Fruit fly (Drosophila melanogaster) whole organism, prepupa: Measurements from ENCODE around the gene Pus1.

Experiments used
- CG10631 ChIP-seq: fragments of 200-800 bp; sonication (Bioruptor generic); optimal IDR thresholded peaks from 2 replicates; lab custom pipeline; 2016; ENCODE audit warnings: missing biosample characterization, missing genetic modification characterization
- CG11294 ChIP-seq: fragments of 200-800 bp; sonication (Bioruptor generic); IDR thresholded peaks from 2 replicates; pipeline ENCODE4 v1.3.6; 2022; ENCODE audit warnings: missing biosample characterization, missing genetic modification characterization
- CG11902 ChIP-seq: fragments of 200-800 bp; sonication (Bioruptor generic); optimal IDR thresholded peaks from 3 replicates; lab custom pipeline; 2016; ENCODE audit warnings: missing biosample characterization, missing genetic modification characterization
- CG15336 ChIP-seq: fragments of 200-800 bp; sonication (Bioruptor generic); IDR thresholded peaks from 2 replicates; pipeline ENCODE4 v1.3.6; 2022; ENCODE audit warnings: missing biosample characterization, missing genetic modification characterization
- CG1621 ChIP-seq: fragments of 200-800 bp; sonication (Bioruptor generic); optimal IDR thresholded peaks from 3 replicates; lab custom pipeline; 2018; ENCODE audit warnings: missing biosample characterization, mild to moderate bottlenecking, missing genetic modification characterization
- CG3032 ChIP-seq: fragments of 200-800 bp; optimal IDR thresholded peaks from 2 replicates; lab custom pipeline; 2019; ENCODE audit warnings: missing biosample characterization, mild to moderate bottlenecking, missing genetic modification characterization, moderate library complexity
- CG31627 ChIP-seq: fragments of 200-800 bp; sonication (Bioruptor generic); optimal IDR thresholded peaks from 3 replicates; lab custom pipeline; 2016; ENCODE audit warnings: missing biosample characterization, missing genetic modification characterization
- CG32006 ChIP-seq: fragments of 200-800 bp; sonication (Bioruptor generic); optimal IDR thresholded peaks from 3 replicates; lab custom pipeline; 2017; ENCODE audit warnings: missing biosample characterization, mild to moderate bottlenecking, missing genetic modification characterization
- CG34406 ChIP-seq: fragments of 200-800 bp; sonication (Bioruptor generic); optimal IDR thresholded peaks from 3 replicates; lab custom pipeline; 2016; ENCODE audit warnings: missing biosample characterization, missing genetic modification characterization
- CG6163 ChIP-seq: fragments of 200-800 bp; sonication (Bioruptor generic); IDR thresholded peaks from 3 replicates; pipeline ENCODE4 v1.3.6; 2022; ENCODE audit warnings: missing biosample characterization, missing genetic modification characterization
- CG6276 ChIP-seq: fragments of 200-800 bp; sonication (Bioruptor generic); optimal IDR thresholded peaks from 2 replicates; lab custom pipeline; 2017; ENCODE audit warnings: missing biosample characterization, mild to moderate bottlenecking, missing genetic modification characterization
- CG8119 ChIP-seq: fragments of 200-800 bp; sonication (Bioruptor generic); IDR thresholded peaks from 3 replicates; pipeline ENCODE4 v1.3.6; 2022; ENCODE audit warnings: missing biosample characterization, missing genetic modification characterization
- CG9139 ChIP-seq: fragments of 200-800 bp; sonication (Bioruptor generic); optimal IDR thresholded peaks from 3 replicates; lab custom pipeline; 2017; ENCODE audit warnings: missing biosample characterization, mild to moderate bottlenecking, missing genetic modification characterization
- Eip75B ChIP-seq: fragments of 200-800 bp; sonication (Bioruptor generic); optimal IDR thresholded peaks from 3 replicates; lab custom pipeline; 2016; ENCODE audit warnings: missing biosample characterization, missing genetic modification characterization
- Eip78C ChIP-seq: fragments of 200-800 bp; sonication (Bioruptor generic); peaks from one replicate; lab custom pipeline; 2016; ENCODE audit warnings: missing biosample characterization, missing genetic modification characterization
- Eip93F ChIP-seq: fragments of 200-800 bp; sonication (Bioruptor generic); optimal IDR thresholded peaks from 2 replicates; lab custom pipeline; 2016; ENCODE audit warnings: missing biosample characterization, mild to moderate bottlenecking, missing genetic modification characterization
- Ets21C ChIP-seq: fragments of 200-800 bp; sonication (Bioruptor generic); optimal IDR thresholded peaks from 3 replicates; lab custom pipeline; 2016; ENCODE audit warnings: missing biosample characterization, missing genetic modification characterization
- Hr4 ChIP-seq: fragments of 200-800 bp; sonication (Bioruptor generic); optimal IDR thresholded peaks from 3 replicates; lab custom pipeline; 2016; ENCODE audit warnings: missing biosample characterization, missing genetic modification characterization
- Lpt ChIP-seq: fragments of 200-800 bp; sonication (Bioruptor generic); optimal IDR thresholded peaks from 3 replicates; lab custom pipeline; 2016; ENCODE audit warnings: missing biosample characterization, missing genetic modification characterization
- Sox14 ChIP-seq: fragments of 200-800 bp; sonication (Bioruptor generic); optimal IDR thresholded peaks from 3 replicates; lab custom pipeline; 2016; ENCODE audit warnings: missing biosample characterization, missing genetic modification characterization
- achi ChIP-seq: fragments of 200-800 bp; sonication (Bioruptor generic); optimal IDR thresholded peaks from 3 replicates; lab custom pipeline; 2016; ENCODE audit warnings: missing biosample characterization, missing genetic modification characterization
- acj6 ChIP-seq: fragments of 200-800 bp; sonication (Bioruptor generic); optimal IDR thresholded peaks from 3 replicates; lab custom pipeline; 2016; ENCODE audit warnings: missing biosample characterization, missing genetic modification characterization
- dsx ChIP-seq: fragments of 200-800 bp; optimal IDR thresholded peaks from 3 replicates; lab custom pipeline; 2019; ENCODE audit warnings: missing biosample characterization, mild to moderate bottlenecking, missing genetic modification characterization, moderate library complexity; ENCODE audit not compliant: poor library complexity, severe bottlenecking
- eg ChIP-seq: fragments of 200-800 bp; sonication (Bioruptor generic); IDR thresholded peaks from 3 replicates; pipeline ENCODE4 v1.3.6; 2022; ENCODE audit warnings: missing biosample characterization, missing genetic modification characterization
- fd85E ChIP-seq: fragments of 200-800 bp; sonication (Bioruptor generic); optimal IDR thresholded peaks from 3 replicates; lab custom pipeline; 2016; ENCODE audit warnings: missing biosample characterization, missing genetic modification characterization
- net ChIP-seq: fragments of 200-800 bp; sonication (Bioruptor generic); optimal IDR thresholded peaks from 3 replicates; lab custom pipeline; 2016; ENCODE audit warnings: missing biosample characterization, missing genetic modification characterization
- salr ChIP-seq, 2 experiments: fragments of 200-800 bp; sonication (Bioruptor generic); optimal IDR thresholded peaks; 3 replicates each; lab custom pipeline; 2016 to 2018; ENCODE audit warnings: missing biosample characterization in 2 of 2, missing genetic modification characterization in 2 of 2, mild to moderate bottlenecking in 1 of 2
- ss ChIP-seq, 2 experiments: fragments of 200-800 bp; sonication (Bioruptor generic); optimal IDR thresholded peaks; 2 replicates in 1 of 2; 3 replicates in 1 of 2; lab custom pipeline; 2017 to 2018; ENCODE audit warnings: mild to moderate bottlenecking in 2 of 2, missing biosample characterization in 2 of 2, missing genetic modification characterization in 2 of 2, moderate library complexity in 1 of 2
- svp ChIP-seq: fragments of 200-800 bp; sonication (Bioruptor generic); peaks from one replicate; lab custom pipeline; 2016; ENCODE audit warnings: missing biosample characterization, missing genetic modification characterization
- vri ChIP-seq: fragments of 200-800 bp; sonication (Bioruptor generic); optimal IDR thresholded peaks from 3 replicates; lab custom pipeline; 2016; ENCODE audit warnings: missing biosample characterization, mild to moderate bottlenecking, missing genetic modification characterization

Pus1 gene

DNA sequence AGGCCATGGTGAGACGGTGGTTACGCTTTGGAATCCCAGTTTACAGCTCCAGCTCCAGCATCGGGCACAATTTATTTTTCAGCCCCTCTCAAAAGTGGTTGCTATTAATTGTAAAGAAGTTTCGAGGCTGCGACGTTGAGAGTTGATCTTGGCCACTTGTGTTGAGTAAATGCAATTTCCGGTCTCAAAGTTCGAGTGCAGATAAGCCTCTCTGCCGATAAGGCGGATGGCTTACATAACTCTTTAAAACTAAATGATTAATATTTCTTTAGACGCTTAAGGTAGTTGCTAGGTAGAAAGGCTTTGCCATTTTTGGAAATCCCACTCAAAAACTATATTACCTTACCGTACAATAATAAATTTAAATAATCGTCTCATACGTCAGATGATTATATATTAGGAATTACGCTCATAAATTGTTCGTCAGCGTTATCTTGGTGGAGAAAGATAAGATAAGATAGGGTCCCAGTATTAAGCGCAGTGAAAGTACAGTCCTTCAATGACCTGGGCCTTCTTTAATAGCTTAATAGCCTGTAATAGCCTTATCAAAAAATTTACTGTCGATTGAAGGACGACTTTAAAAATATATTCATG lies 13.2 kb upstream of the Pus1 start:
- no peak for TF ChIP-seq CG9139 (GFP tag; lab: Kevin White, UChicago)
- no peak for TF ChIP-seq CG10631 (GFP tag; lab: Kevin White, UChicago)
- no peak for TF ChIP-seq dsx
- no peak for TF ChIP-seq Hr4 (GFP tag; lab: Kevin White, UChicago)
- TF ChIP-seq CG11294 (GFP tag; lab: Robert Waterston, UW), result no peak
- no peak for TF ChIP-seq Ets21C (GFP tag; lab: Kevin White, UChicago)
- TF ChIP-seq CG3032, result no peak
- no peak for TF ChIP-seq net (GFP tag; lab: Kevin White, UChicago)

DNA sequence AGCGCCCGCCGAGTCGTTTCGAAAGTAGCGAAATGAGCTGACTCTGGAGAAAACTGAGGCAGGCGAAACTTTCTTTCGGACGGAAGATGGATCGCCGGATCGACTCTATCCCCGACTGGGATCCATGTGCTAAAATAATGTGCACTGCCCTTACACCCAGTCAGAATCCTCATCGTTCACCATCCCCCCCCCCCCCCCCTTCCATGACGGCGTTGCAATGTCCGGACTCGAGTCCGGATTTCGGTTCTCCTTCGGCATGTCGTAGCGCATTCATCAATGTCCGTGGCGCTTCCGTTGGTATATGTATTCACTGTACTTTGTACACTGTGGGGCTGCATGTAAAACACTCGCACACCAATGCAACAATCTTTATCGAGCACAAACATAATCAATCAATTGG lies 12.6 kb upstream of the Pus1 start:
- peak; percentile 6 for TF ChIP-seq CG1621 (tag; lab: Kevin White, UChicago)
- TF ChIP-seq svp (GFP tag; lab: Kevin White, UChicago), result no peak

DNA sequence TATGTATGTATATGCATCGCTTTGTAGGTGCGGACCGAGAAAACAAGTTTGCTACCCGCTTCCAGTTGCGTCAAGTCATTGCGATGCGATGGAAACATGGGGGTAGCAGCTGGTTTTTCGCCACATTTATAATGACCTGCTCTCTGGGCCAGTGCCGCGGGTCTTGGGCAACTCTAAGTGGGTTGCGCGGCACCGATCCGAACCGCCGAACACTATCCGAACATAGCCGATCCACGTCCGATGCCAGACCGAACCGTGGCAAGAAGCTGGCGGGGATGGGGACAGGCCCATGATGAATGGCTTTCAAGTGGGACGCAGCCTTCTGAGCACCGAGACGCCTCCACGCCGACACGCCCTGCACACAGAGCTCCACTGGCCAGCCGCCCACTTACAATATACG lies 11.6 kb upstream of the Pus1 start:
- peak; percentile 20 for TF ChIP-seq CG6276 (GFP tag; lab: Kevin White, UChicago)
- TF ChIP-seq CG1621 (tag; lab: Kevin White, UChicago), result peak; percentile 59
- TF ChIP-seq CG9139 (GFP tag; lab: Kevin White, UChicago), result peak; percentile 6
- TF ChIP-seq CG15336 (GFP tag; lab: Robert Waterston, UW), result peak; percentile 45; the same call in 1 of the 2 replicates
- TF ChIP-seq CG10631 (GFP tag; lab: Kevin White, UChicago), result no peak
- peak; percentile 1 to 51 for TF ChIP-seq ss (GFP tag; optimal IDR thresholded peaks at IDR 0.05; lab: Kevin White, UChicago)
- TF ChIP-seq Ets21C (GFP tag; lab: Kevin White, UChicago), result no peak
- no peak for TF ChIP-seq vri (GFP tag; lab: Kevin White, UChicago)
- peak; percentile 56; the same call in 1 of the 3 replicates for TF ChIP-seq CG6163 (GFP tag; lab: Robert Waterston, UW)
- TF ChIP-seq Eip78C, result peak; percentile 66
- peak; percentile 6 for TF ChIP-seq Eip75B (GFP tag; lab: Kevin White, UChicago)
- TF ChIP-seq CG34406 (GFP tag; lab: Kevin White, UChicago), result no peak
- peak; percentile 62 for TF ChIP-seq Lpt
- peak; percentile 23; the same call in 1 of the 3 replicates for TF ChIP-seq CG8119

DNA sequence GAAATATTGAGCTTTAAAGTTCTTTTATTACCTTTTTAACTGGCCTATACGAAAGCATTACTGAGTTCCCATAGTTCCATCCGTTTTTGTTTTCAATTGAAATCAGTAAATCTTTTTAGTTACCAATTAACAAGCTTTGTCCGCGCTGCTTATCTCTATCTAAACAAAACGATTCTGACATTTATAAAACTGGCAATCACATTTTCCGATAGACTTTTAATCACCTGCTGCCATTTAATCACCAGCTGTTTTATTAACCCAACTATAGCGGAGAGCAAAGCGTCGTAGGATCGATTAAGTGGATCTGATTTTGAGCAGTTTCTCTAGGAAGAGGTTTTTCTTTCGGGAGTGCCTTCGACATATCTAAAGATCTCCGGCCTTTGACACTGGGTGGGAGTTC lies 10.1 kb upstream of the Pus1 start:
- TF ChIP-seq salr (GFP tag; optimal IDR thresholded peaks at IDR 0.05; lab: Kevin White, UChicago) (no peak), eg (no peak), dsx (no peak), fd85E (GFP tag; lab: Kevin White, UChicago) (no peak), CG32006 (GFP tag; lab: Kevin White, UChicago) (no peak), Eip93F (GFP tag; lab: Kevin White, UChicago) (no peak), achi (GFP tag; lab: Kevin White, UChicago) (no peak), Eip75B (GFP tag; lab: Kevin White, UChicago) (no peak), Sox14 (GFP tag; lab: Kevin White, UChicago) (no peak), CG31627 (no peak), acj6 (no peak)

DNA sequence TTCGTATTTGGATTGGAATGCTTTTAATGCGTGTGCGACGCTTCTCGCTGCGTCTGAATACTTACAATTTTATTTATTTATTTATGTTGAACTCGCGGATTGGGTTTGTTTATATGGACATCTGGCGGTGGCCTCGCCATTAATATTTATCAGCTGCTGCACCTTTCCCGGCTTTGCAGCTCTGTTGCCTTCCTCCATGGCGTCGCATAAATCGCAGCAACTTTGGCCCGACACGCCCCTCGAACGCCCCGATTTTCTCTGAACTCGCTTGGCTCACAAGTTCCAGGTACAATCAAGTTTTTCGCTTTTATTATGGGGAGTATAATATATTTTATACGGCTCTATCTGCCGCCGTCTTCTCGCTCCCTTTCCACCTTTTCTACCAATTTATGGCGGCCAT lies 7.6 kb upstream of the Pus1 start:
- TF ChIP-seq CG11902 (GFP tag; lab: Kevin White, UChicago) (no peak), svp (GFP tag; lab: Kevin White, UChicago) (peak; percentile 72)
